Fruit fly (Drosophila melanogaster) Kc167 (cell line): Measurements from ENCODE around the gene CG9519.

Experiments used
- Myc ChIP-seq: fragments of >200 bp; optimal IDR thresholded peaks from 2 replicates; lab custom pipeline; 2017; ENCODE audit warnings: missing external identifiers
- Sin3A ChIP-seq: fragments of >200 bp; optimal IDR thresholded peaks from 2 replicates; lab custom pipeline; 2018; ENCODE audit warnings: missing external identifiers
- h ChIP-seq: fragments of >200 bp; optimal IDR thresholded peaks from 3 replicates; lab custom pipeline; 2018; ENCODE audit warnings: missing external identifiers
- insv ChIP-seq: fragments of >200 bp; optimal IDR thresholded peaks from 3 replicates; lab custom pipeline; 2018; ENCODE audit warnings: missing external identifiers
- psq ChIP-seq: fragments of >200 bp; optimal IDR thresholded peaks from 2 replicates; lab custom pipeline; 2017; ENCODE audit warnings: missing external identifiers
- ttk ChIP-seq: sonication (Bioruptor generic); optimal IDR thresholded peaks from 2 replicates; lab custom pipeline; 2017; ENCODE audit warnings: missing external identifiers

- TF ChIP-seq psq (lab: Kevin White, UChicago), result no peak
- no peak for TF ChIP-seq ttk (lab: Kevin White, UChicago)
- no peak for TF ChIP-seq Myc (lab: Kevin White, UChicago)
- no peak for TF ChIP-seq Sin3A (lab: Kevin White, UChicago)
- no peak for TF ChIP-seq h (lab: Kevin White, UChicago)
- TF ChIP-seq insv (lab: Kevin White, UChicago), result no peak
These were observed 16.3 kb downstream of the CG9519 start for dm6 chrX:14839739-14840347.
